Worm (Caenorhabditis elegans): ENCODE measurements around the gene F54D5.17.

- TF ChIP-seq nhr-25 (tag; optimal IDR thresholded peaks at IDR 0.05; ENCODE audit: borderline replicate concordance, insufficient read depth) (no peak), lin-15B (tag; optimal IDR thresholded peaks at IDR 0.05) (no peak), nhr-10 (tag; optimal IDR thresholded peaks at IDR 0.05) (no peak), dmd-9 (GFP tag; IDR thresholded peaks at IDR 0.05) (no peak), skn-1 (tag; optimal IDR thresholded peaks at IDR 0.05) (no peak)
These were observed 26.3 kb downstream of the F54D5.17 start, which contains the start of gene ints-7 for ce11 chrII:11582698-11583097.

All from whole organism, L4 larva.